Worm (Caenorhabditis elegans): ENCODE measurements around the gene slcf-1.

DNA sequence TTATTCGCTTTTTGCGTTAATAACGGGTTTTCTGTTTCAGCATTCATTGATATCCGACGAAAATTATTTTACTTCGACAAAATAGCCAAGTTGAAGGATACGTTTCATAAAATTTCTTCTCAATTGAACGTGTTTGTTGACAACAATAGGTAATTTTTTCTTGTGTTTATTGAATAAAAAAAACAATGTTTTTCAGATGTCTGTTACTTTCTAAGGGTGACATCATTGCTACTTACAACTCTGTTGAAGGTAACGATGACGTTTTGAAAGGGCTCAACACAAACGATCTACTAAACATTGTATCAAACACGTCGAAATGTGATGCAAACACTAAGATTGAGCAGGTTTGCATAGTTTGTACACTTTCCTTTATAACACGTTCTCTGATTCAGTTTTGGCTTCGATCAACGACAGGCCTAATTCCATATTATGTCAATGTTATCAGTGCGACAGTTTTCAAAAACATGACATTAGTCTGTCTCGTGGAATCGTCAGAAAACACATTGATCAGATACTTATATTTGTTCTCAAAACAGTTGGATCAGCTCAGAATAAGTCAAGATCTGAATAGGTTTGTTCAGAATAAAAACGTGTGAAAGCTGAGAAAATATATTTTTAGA lies 5.6 kb downstream of the slcf-1 start:
- TF ChIP-seq dao-5 (tag; optimal IDR thresholded peaks at IDR 0.05), result no peak
- no peak for TF ChIP-seq him-1 (tag; optimal IDR thresholded peaks at IDR 0.05)

All from whole organism, L4/young adult.